Fruit fly (Drosophila melanogaster) whole organism, wandering third instar larva: ENCODE measurements around the gene Zir.

Experiments
- CG32264 ChIP-seq: fragments of 200-800 bp; sonication (Bioruptor generic); optimal IDR thresholded peaks from 2 replicates; lab custom pipeline; 2016; ENCODE audit warnings: missing biosample characterization, missing genetic modification characterization
- CrebA ChIP-seq: fragments of 200-800 bp; sonication (Bioruptor generic); optimal IDR thresholded peaks from 2 replicates; lab custom pipeline; 2016; ENCODE audit warnings: missing biosample characterization, mild to moderate bottlenecking, missing genetic modification characterization, borderline replicate concordance
- Dif ChIP-seq: fragments of 200-275, 200-300 bp; sonication (Bioruptor generic); optimal IDR thresholded peaks from 2 replicates; lab custom pipeline; 2018; ENCODE audit warnings: missing biosample characterization, missing genetic modification characterization; ENCODE audit not compliant: partially characterized antibody
- HLH106 ChIP-seq: fragments of 200-800 bp; optimal IDR thresholded peaks from 3 replicates; lab custom pipeline; 2019; ENCODE audit warnings: missing biosample characterization, mild to moderate bottlenecking, missing genetic modification characterization, moderate library complexity
- Hr78 ChIP-seq: fragments of >200 bp; optimal IDR thresholded peaks from 2 replicates; lab custom pipeline; 2017; ENCODE audit warnings: missing biosample characterization, missing genetic modification characterization
- Jra ChIP-seq: sonication (Bioruptor generic); optimal IDR thresholded peaks from 2 replicates; lab custom pipeline; 2016; ENCODE audit warnings: missing biosample characterization, missing genetic modification characterization
- Myc ChIP-seq: fragments of >200 bp; optimal IDR thresholded peaks from 2 replicates; lab custom pipeline; 2017
- N ChIP-seq: fragments of >200 bp; optimal IDR thresholded peaks from 2 replicates; lab custom pipeline; 2018; ENCODE audit warnings: missing biosample characterization, missing external identifiers, missing genetic modification characterization
- OdsH ChIP-seq: fragments of 200-800 bp; sonication (Bioruptor generic); optimal IDR thresholded peaks from 2 replicates; lab custom pipeline; 2016; ENCODE audit warnings: missing biosample characterization, mild to moderate bottlenecking, missing genetic modification characterization
- Rel ChIP-seq, 2 experiments: fragments of 200-800 bp; sonication (Bioruptor generic) in 1 of 2; optimal IDR thresholded peaks; 2 replicates in 1 of 2; 3 replicates in 1 of 2; lab custom pipeline; 2016 to 2019; ENCODE audit warnings: mild to moderate bottlenecking in 2 of 2, missing biosample characterization in 2 of 2, missing genetic modification characterization in 2 of 2, moderate library complexity in 1 of 2
- Sp1 ChIP-seq: fragments of 200-800 bp; sonication (Bioruptor generic); optimal IDR thresholded peaks from 3 replicates; lab custom pipeline; 2019; ENCODE audit warnings: missing biosample characterization, mild to moderate bottlenecking, missing genetic modification characterization, moderate library complexity
- br ChIP-seq: fragments of 200-800 bp; sonication (Bioruptor generic); optimal IDR thresholded peaks from 2 replicates; lab custom pipeline; 2016; ENCODE audit warnings: missing biosample characterization, missing genetic modification characterization
- dl ChIP-seq, 2 experiments: fragments of 175-275, 200-275 bp in 1 of 2; fragments of 200-275 bp in 1 of 2; sonication (Bioruptor generic); optimal IDR thresholded peaks; lab custom pipeline; 2018; ENCODE audit warnings: mild to moderate bottlenecking in 2 of 2, missing biosample characterization in 2 of 2, missing genetic modification characterization in 2 of 2, moderate library complexity in 2 of 2; ENCODE audit not compliant: partially characterized antibody in 2 of 2, insufficient read depth in 1 of 2
- dsf ChIP-seq: sonication (Bioruptor generic); optimal IDR thresholded peaks from 2 replicates; lab custom pipeline; 2016; ENCODE audit warnings: missing biosample characterization, missing genetic modification characterization, borderline replicate concordance
- foxo ChIP-seq, 2 experiments: fragments of 200-800 bp; sonication (Bioruptor generic); optimal IDR thresholded peaks; 2 replicates in 1 of 2; 3 replicates in 1 of 2; lab custom pipeline; 2016 to 2017; ENCODE audit warnings: missing biosample characterization in 2 of 2, missing genetic modification characterization in 2 of 2
- h ChIP-seq: fragments of 200-800 bp; sonication (Bioruptor generic); optimal IDR thresholded peaks from 3 replicates; lab custom pipeline; 2016; ENCODE audit warnings: missing biosample characterization, mild to moderate bottlenecking, missing genetic modification characterization
- jim ChIP-seq: fragments of 175-275, 200-325 bp; sonication (Bioruptor generic); optimal IDR thresholded peaks from 2 replicates; lab custom pipeline; 2016; ENCODE audit warnings: missing biosample characterization, mild to moderate bottlenecking, missing genetic modification characterization
- lola ChIP-seq: fragments of >200 bp; optimal IDR thresholded peaks from 2 replicates; lab custom pipeline; 2017; ENCODE audit warnings: missing biosample characterization, missing genetic modification characterization
- pan ChIP-seq: fragments of >200 bp; optimal IDR thresholded peaks from 2 replicates; lab custom pipeline; 2017
- sage ChIP-seq: fragments of 200-800 bp; sonication (Bioruptor generic); optimal IDR thresholded peaks from 2 replicates; lab custom pipeline; 2016; ENCODE audit warnings: missing biosample characterization, mild to moderate bottlenecking, missing genetic modification characterization
- sv ChIP-seq: fragments of 200-800 bp; sonication (Bioruptor generic); optimal IDR thresholded peaks from 3 replicates; lab custom pipeline; 2016; ENCODE audit warnings: missing biosample characterization, missing genetic modification characterization
- tai ChIP-seq: sonication (Bioruptor generic); optimal IDR thresholded peaks from 2 replicates; lab custom pipeline; 2016; ENCODE audit warnings: missing biosample characterization, missing genetic modification characterization
- usp ChIP-seq: fragments of >200 bp; optimal IDR thresholded peaks from 2 replicates; lab custom pipeline; 2017; ENCODE audit warnings: missing biosample characterization, missing genetic modification characterization
- woc ChIP-seq: sonication (Bioruptor generic); optimal IDR thresholded peaks from 2 replicates; lab custom pipeline; 2016; ENCODE audit warnings: missing biosample characterization, mild to moderate bottlenecking, missing genetic modification characterization

The Zir gene

DNA sequence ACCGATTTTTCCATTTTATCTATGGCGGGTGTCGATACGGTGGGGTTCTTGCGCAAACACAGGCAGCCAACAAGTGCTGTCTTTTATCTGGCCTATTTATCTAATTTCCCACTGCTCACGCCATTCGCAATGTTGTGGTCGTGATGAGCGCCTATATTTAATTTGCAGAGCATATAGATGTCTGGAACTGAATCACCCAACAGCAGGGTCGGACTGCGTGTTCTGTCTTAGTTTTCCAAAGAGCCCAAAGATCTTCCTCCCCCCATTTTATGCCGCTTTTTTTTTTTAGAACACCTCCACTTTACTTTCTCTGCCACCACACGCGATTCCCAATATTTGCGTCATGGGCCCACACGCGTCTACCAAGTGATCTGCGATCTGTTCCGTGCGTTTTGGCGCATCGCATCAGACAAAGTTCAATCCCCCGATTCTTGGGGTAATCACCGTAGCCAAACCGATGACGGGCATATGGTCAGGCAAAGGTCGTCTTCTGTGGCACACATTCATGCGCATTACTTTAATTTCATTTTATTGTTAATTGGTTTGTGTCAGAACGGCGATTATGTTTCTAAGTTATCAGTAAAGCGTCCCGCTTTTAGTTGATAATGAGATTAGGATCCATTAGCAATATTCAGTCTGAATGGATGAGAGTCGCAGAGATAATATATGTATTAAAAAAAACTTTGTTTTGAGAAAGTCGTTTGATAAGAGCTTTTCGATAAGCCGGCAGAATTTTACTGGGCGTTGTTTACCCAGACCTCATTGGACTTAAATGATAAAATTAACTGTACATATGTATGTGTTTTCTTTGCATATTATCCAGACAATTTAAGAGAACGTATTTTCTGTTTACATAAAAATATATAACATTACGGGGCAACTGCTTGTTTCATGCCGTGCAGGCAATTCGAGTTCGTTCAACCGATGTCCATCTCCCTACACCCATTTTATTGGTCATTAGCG, 42.5 kb downstream of the Zir start (continued):
- TF ChIP-seq dsf (GFP tag; lab: Kevin White, UChicago), result no peak
- TF ChIP-seq Jra, result no peak
- TF ChIP-seq woc (GFP tag; lab: Kevin White, UChicago), result no peak
- no peak for TF ChIP-seq CrebA (GFP tag; lab: Kevin White, UChicago)

DNA sequence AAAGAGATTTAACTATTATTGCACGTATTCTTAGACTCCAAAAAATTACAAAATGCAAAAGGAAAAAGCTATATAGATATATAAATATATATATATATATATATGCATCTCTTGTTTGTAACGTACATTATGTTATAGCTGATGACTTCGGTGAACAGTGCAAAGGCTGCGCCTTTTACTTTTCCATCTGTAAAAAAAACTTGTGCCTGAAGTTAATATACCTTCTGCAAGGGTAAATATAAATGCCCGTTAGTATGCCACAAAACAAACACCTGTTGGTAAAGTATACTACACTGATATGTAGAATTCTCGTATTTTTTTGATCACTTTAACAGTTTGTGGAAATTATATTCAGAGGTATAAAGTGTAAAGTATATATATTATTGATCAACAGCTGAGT, 43.5 kb downstream of the Zir start:
- peak; percentile 1 for TF ChIP-seq HLH106 (tag; lab: Kevin White, UChicago)
- TF ChIP-seq CrebA (GFP tag; lab: Kevin White, UChicago), result no peak
- TF ChIP-seq N, result peak; percentile 2
- peak; percentile 16 for TF ChIP-seq Myc (lab: Kevin White, UChicago)

DNA sequence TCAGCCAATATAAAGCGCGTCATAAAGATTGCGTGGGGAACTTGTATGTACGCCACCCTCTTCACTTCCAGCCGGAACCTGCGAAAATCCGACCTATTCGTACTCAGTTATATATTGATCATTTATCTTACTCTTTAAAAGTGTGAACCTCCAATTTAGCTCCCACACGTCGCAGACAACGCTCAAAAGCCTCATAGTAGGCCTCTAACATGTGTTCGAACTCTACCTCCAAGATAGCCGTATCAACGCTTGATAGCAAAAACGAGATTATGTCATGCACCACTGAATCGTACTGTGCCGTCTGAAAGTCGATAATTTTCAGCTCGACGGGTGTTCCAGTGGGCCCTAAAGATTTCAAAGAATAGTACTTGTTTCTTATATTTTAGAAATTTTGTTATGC, 45.1 kb downstream of the Zir start:
- TF ChIP-seq br, result no peak
- peak; percentile 16 for TF ChIP-seq h (GFP tag; lab: Kevin White, UChicago)
- no peak for TF ChIP-seq Rel (GFP tag; optimal IDR thresholded peaks at IDR 0.05; lab: Kevin White, UChicago)
- peak; percentile 5 for TF ChIP-seq Rel (tag; optimal IDR thresholded peaks at IDR 0.05; lab: Kevin White, UChicago)

dm6 chr2L:140849-141248, 46.3 kb downstream of the Zir start, which contains the start of the genes CG31975 and ovm:
Gene CG31975, minus strand, starts transcription at chr2L:140992.
Gene ovm, minus strand, starts transcription at chr2L:140992.
- no peak for TF ChIP-seq Dif (GFP tag; lab: Kevin White, UChicago)
- TF ChIP-seq, all 38 proteins: peak for 0

- no peak for TF ChIP-seq OdsH
- TF ChIP-seq Rel (GFP tag; optimal IDR thresholded peaks at IDR 0.05; lab: Kevin White, UChicago), result no peak
- TF ChIP-seq Rel (tag; optimal IDR thresholded peaks at IDR 0.05; lab: Kevin White, UChicago), result peak; percentile 41
- TF ChIP-seq Myc (lab: Kevin White, UChicago), result peak; percentile 60
- no peak for TF ChIP-seq CG32264 (GFP tag; lab: Kevin White, UChicago)
- TF ChIP-seq, all 38 proteins: peak for 2
These were observed 48.5 kb downstream of the Zir start, which contains the start of the genes CG31974 and CG11454 for dm6 chr2L:143088-143487. Gene CG31974, minus strand, starts transcription at chr2L:143091. Gene CG11454, plus strand, starts transcription at chr2L:143323.

DNA sequence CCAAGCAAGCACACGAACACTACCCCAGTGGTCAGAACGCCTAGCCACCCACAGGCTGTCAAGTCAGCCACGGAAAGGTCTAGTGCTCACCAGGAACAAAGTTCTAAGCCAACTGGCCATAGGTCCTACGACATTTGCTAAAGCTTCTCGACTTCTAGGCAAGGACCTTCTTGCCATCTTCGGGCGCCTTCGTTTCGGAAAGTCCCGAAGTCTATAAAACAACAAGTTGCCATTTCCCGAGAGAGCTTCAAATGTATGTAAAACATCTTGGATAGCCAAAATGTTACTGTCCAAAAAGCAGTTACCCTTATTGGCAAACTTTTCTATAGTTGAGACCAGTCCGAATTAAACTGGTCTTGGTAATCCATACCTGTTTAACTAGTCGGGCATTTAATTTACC, 52.0 kb downstream of the Zir start:
- TF ChIP-seq Jra (no peak), sage (GFP tag; lab: Kevin White, UChicago) (no peak), Sp1 (GFP tag; lab: Kevin White, UChicago) (no peak), OdsH (no peak), Hr78 (no peak), pan (no peak), Myc (lab: Kevin White, UChicago) (no peak), tai (GFP tag; lab: Kevin White, UChicago) (no peak), h (GFP tag; lab: Kevin White, UChicago) (no peak), foxo (GFP tag; optimal IDR thresholded peaks at IDR 0.05; lab: Kevin White, UChicago) (no peak), lola (GFP tag; lab: Kevin White, UChicago) (no peak), dl (GFP tag; optimal IDR thresholded peaks at IDR 0.05; lab: Kevin White, UChicago; ENCODE audit: insufficient read depth in 1 of 2, partially characterized antibody in 2 of 2) (no peak), HLH106 (tag; lab: Kevin White, UChicago) (no peak), sv (GFP tag; lab: Kevin White, UChicago) (no peak), jim (GFP tag; lab: Kevin White, UChicago) (no peak), usp (GFP tag; lab: Kevin White, UChicago) (no peak), Dif (GFP tag; lab: Kevin White, UChicago) (no peak), dsf (GFP tag; lab: Kevin White, UChicago) (no peak)
